Worm (Caenorhabditis elegans) whole organism, L3 larva: ENCODE results near the gene ndab-2.

Experiments used
- R02D3.7 ChIP-seq: fragments of 150-350 bp; optimal IDR thresholded peaks from 2 replicates; lab custom pipeline; 2014; ENCODE audit warnings: missing biosample characterization, missing genetic modification characterization
- ZK546.5 ChIP-seq: sonication (generic microtip); optimal IDR thresholded peaks from 2 replicates; lab custom pipeline; 2017; ENCODE audit warnings: missing biosample characterization, missing genetic modification characterization
- aly-2 ChIP-seq: fragments of 150-350 bp; optimal IDR thresholded peaks from 2 replicates; lab custom pipeline; 2014; ENCODE audit warnings: missing biosample characterization, missing genetic modification characterization
- ama-1 ChIP-seq: fragments of 150-350 bp; optimal IDR thresholded peaks from 2 replicates; lab custom pipeline; 2018
- ceh-16 ChIP-seq: sonication (generic microtip); optimal IDR thresholded peaks from 2 replicates; lab custom pipeline; 2017; ENCODE audit warnings: missing biosample characterization, missing genetic modification characterization
- ceh-28 ChIP-seq: fragments of 150-350 bp; optimal IDR thresholded peaks from 2 replicates; lab custom pipeline; 2014; ENCODE audit warnings: missing biosample characterization, missing genetic modification reagents, missing genetic modification characterization
- ceh-82 ChIP-seq: fragments of 150-350 bp; optimal IDR thresholded peaks from 2 replicates; lab custom pipeline; 2014; ENCODE audit warnings: missing biosample characterization, missing genetic modification characterization
- ceh-9 ChIP-seq: sonication (generic microtip); optimal IDR thresholded peaks from 2 replicates; lab custom pipeline; 2018; ENCODE audit warnings: missing biosample characterization, missing genetic modification characterization
- daf-12 ChIP-seq: fragments of 150-350 bp; optimal IDR thresholded peaks from 2 replicates; lab custom pipeline; 2014; ENCODE audit warnings: missing biosample characterization, missing genetic modification reagents, missing genetic modification characterization
- egl-27 ChIP-seq: sonication (generic microtip); optimal IDR thresholded peaks from 4 replicates; lab custom pipeline; 2017; ENCODE audit warnings: missing biosample characterization, missing genetic modification reagents, missing genetic modification characterization
- egl-5 ChIP-seq: fragments of 150-350 bp; optimal IDR thresholded peaks from 2 replicates; lab custom pipeline; 2017; ENCODE audit warnings: missing biosample characterization, missing genetic modification reagents, missing genetic modification characterization, inconsistent platforms
- elt-1 ChIP-seq: fragments of 150-350 bp; optimal IDR thresholded peaks from 2 replicates; lab custom pipeline; 2014; ENCODE audit warnings: missing biosample characterization, missing genetic modification characterization
- elt-2 ChIP-seq: sonication (generic microtip); optimal IDR thresholded peaks from 2 replicates; lab custom pipeline; 2016; ENCODE audit warnings: missing genetic modification reagents, mild to moderate bottlenecking, missing genetic modification characterization, missing compliant biosample characterization
- elt-3 ChIP-seq, 3 experiments: fragments of 150-350 bp in 1 of 3; sonication (generic microtip) in 2 of 3; optimal IDR thresholded peaks; 2 replicates in 2 of 3; 4 replicates in 1 of 3; lab custom pipeline; 2014 to 2017; ENCODE audit warnings: missing biosample characterization in 3 of 3, missing genetic modification characterization in 3 of 3
- eor-1 ChIP-seq, 2 experiments: fragments of 150-350 bp; optimal IDR thresholded peaks; 2 replicates each; lab custom pipeline; 2014 to 2018; ENCODE audit warnings: missing biosample characterization in 2 of 2, missing genetic modification characterization in 2 of 2
- fkh-10 ChIP-seq: sonication (generic microtip); optimal IDR thresholded peaks from 2 replicates; lab custom pipeline; 2017; ENCODE audit warnings: missing biosample characterization, missing genetic modification reagents, missing genetic modification characterization
- fkh-2 ChIP-seq: fragments of 150-350 bp; optimal IDR thresholded peaks from 2 replicates; lab custom pipeline; 2014; ENCODE audit warnings: missing biosample characterization, missing genetic modification reagents, missing genetic modification characterization
- fos-1 ChIP-seq: fragments of 150-350 bp; optimal IDR thresholded peaks from 2 replicates; lab custom pipeline; 2014; ENCODE audit warnings: missing biosample characterization, missing genetic modification characterization
- hmg-11 ChIP-seq: sonication (generic microtip); optimal IDR thresholded peaks from 2 replicates; lab custom pipeline; 2016; ENCODE audit warnings: missing genetic modification characterization, missing compliant biosample characterization
- jun-1 ChIP-seq: fragments of 150-350 bp; optimal IDR thresholded peaks from 2 replicates; lab custom pipeline; 2014; ENCODE audit warnings: missing biosample characterization, missing genetic modification reagents, missing genetic modification characterization
- lin-15B ChIP-seq: fragments of 150-350 bp; optimal IDR thresholded peaks from 2 replicates; lab custom pipeline; 2014; ENCODE audit warnings: missing biosample characterization, missing genetic modification characterization
- lin-39 ChIP-seq: fragments of 150-350 bp; optimal IDR thresholded peaks from 2 replicates; lab custom pipeline; 2018; ENCODE audit warnings: missing biosample characterization, missing genetic modification reagents, missing genetic modification characterization
- lsy-12 ChIP-seq: sonication (generic microtip); optimal IDR thresholded peaks from 2 replicates; lab custom pipeline; 2016; ENCODE audit warnings: mild to moderate bottlenecking, missing genetic modification characterization, missing compliant biosample characterization
- mdl-1 ChIP-seq: fragments of 150-350 bp; optimal IDR thresholded peaks from 2 replicates; lab custom pipeline; 2014; ENCODE audit warnings: missing biosample characterization, missing genetic modification characterization
- mml-1 ChIP-seq: fragments of 150-350 bp; sonication (generic microtip); optimal IDR thresholded peaks from 3 replicates; lab custom pipeline; 2014; ENCODE audit warnings: missing biosample characterization, missing genetic modification characterization
- nfya-1 ChIP-seq: sonication (generic microtip); optimal IDR thresholded peaks from 2 replicates; lab custom pipeline; 2017; ENCODE audit warnings: missing genetic modification characterization, mild to moderate bottlenecking, missing compliant biosample characterization, antibody characterized with exemption, moderate library complexity; ENCODE audit not compliant: insufficient read depth
- nhr-11 ChIP-seq: fragments of 150-350 bp; optimal IDR thresholded peaks from 2 replicates; lab custom pipeline; 2014; ENCODE audit warnings: missing biosample characterization, missing genetic modification characterization
- nhr-12 ChIP-seq: fragments of 150-350 bp; optimal IDR thresholded peaks from 2 replicates; lab custom pipeline; 2014; ENCODE audit warnings: missing biosample characterization, missing genetic modification characterization
- nhr-23 ChIP-seq: fragments of 150-350 bp; optimal IDR thresholded peaks from 2 replicates; lab custom pipeline; 2014; ENCODE audit warnings: missing biosample characterization, missing genetic modification reagents, missing genetic modification characterization
- nhr-237 ChIP-seq: fragments of 150-350 bp; optimal IDR thresholded peaks from 2 replicates; lab custom pipeline; 2014; ENCODE audit warnings: missing biosample characterization, missing genetic modification characterization
- nhr-25 ChIP-seq: sonication (generic microtip); optimal IDR thresholded peaks from 2 replicates; lab custom pipeline; 2017; ENCODE audit warnings: missing biosample characterization, missing genetic modification characterization
- nhr-28 ChIP-seq: fragments of 150-350 bp; optimal IDR thresholded peaks from 2 replicates; lab custom pipeline; 2014; ENCODE audit warnings: missing biosample characterization, missing genetic modification characterization
- nhr-43 ChIP-seq: sonication (generic microtip); optimal IDR thresholded peaks from 2 replicates; lab custom pipeline; 2016; ENCODE audit warnings: mild to moderate bottlenecking, missing genetic modification characterization, missing compliant biosample characterization; ENCODE audit not compliant: poor library complexity, severe bottlenecking
- nhr-67 ChIP-seq: fragments of 150-350 bp; optimal IDR thresholded peaks from 2 replicates; lab custom pipeline; 2014; ENCODE audit warnings: missing biosample characterization, missing genetic modification characterization
- nhr-76 ChIP-seq: fragments of 150-350 bp; sonication (generic microtip); optimal IDR thresholded peaks from 5 replicates; lab custom pipeline; 2014; ENCODE audit warnings: missing biosample characterization, missing genetic modification characterization
- nhr-77 ChIP-seq: fragments of 150-350 bp; optimal IDR thresholded peaks from 2 replicates; lab custom pipeline; 2014; ENCODE audit warnings: missing biosample characterization, missing genetic modification characterization
- pha-4 ChIP-seq: fragments of 150-350 bp; optimal IDR thresholded peaks from 2 replicates; lab custom pipeline; 2014; ENCODE audit warnings: missing biosample characterization, missing genetic modification reagents, missing genetic modification characterization
- pqm-1 ChIP-seq: fragments of 150-350 bp; optimal IDR thresholded peaks from 2 replicates; lab custom pipeline; 2017; ENCODE audit warnings: missing biosample characterization, missing genetic modification characterization, inconsistent platforms
- sea-2 ChIP-seq: fragments of 150-350 bp; sonication (generic microtip); optimal IDR thresholded peaks from 4 replicates; lab custom pipeline; 2014; ENCODE audit warnings: missing biosample characterization, missing genetic modification reagents, missing genetic modification characterization
- skn-1 ChIP-seq: fragments of 150-350 bp; optimal IDR thresholded peaks from 2 replicates; lab custom pipeline; 2014; ENCODE audit warnings: missing biosample characterization, missing genetic modification characterization
- snpc-4 ChIP-seq: fragments of 150-350 bp; optimal IDR thresholded peaks from 2 replicates; lab custom pipeline; 2014; ENCODE audit warnings: missing biosample characterization, missing genetic modification characterization
- tbx-2 ChIP-seq: sonication (generic microtip); optimal IDR thresholded peaks from 2 replicates; lab custom pipeline; 2016; ENCODE audit warnings: mild to moderate bottlenecking, missing genetic modification characterization, missing compliant biosample characterization
- unc-39 ChIP-seq: sonication (generic microtip); optimal IDR thresholded peaks from 4 replicates; lab custom pipeline; 2017; ENCODE audit warnings: missing biosample characterization, missing genetic modification characterization
- unc-62 ChIP-seq: fragments of 150-350 bp; sonication (generic microtip); optimal IDR thresholded peaks from 4 replicates; lab custom pipeline; 2014; ENCODE audit warnings: missing biosample characterization, missing genetic modification reagents, missing genetic modification characterization
- zag-1 ChIP-seq: fragments of 150-350 bp; optimal IDR thresholded peaks from 2 replicates; lab custom pipeline; 2014; ENCODE audit warnings: missing biosample characterization, missing genetic modification characterization
- ztf-11 ChIP-seq: fragments of 150-350 bp; optimal IDR thresholded peaks from 2 replicates; lab custom pipeline; 2014; ENCODE audit warnings: missing biosample characterization, missing genetic modification characterization
- ztf-4 ChIP-seq: fragments of 150-350 bp; optimal IDR thresholded peaks from 2 replicates; lab custom pipeline; 2014; ENCODE audit warnings: missing biosample characterization, missing genetic modification characterization

Gene ndab-2

DNA sequence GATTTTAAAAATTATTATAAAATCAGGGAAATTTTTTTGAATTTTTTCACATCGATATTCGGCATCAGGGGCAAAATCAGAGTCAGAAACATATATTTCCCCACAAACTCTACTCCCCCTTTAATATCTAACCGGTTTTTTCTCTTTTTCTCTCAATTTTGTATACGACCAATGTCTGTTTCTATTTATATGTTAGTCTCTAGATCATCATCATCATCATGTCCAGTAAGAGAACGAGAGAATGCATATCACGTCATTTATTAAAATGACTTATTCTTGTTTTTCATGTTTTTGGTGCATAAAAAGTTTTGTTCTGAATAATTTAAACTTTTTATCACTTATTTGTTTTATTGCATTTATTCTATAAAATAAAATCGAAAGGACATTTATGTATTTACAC lies 28.0 kb upstream of the ndab-2 start:
- TF ChIP-seq nhr-23 (tag; lab: Kevin White, UChicago) (peak; percentile 37), unc-39 (no peak)

- TF ChIP-seq ceh-82 (tag; lab: Kevin White, UChicago), result no peak
- TF ChIP-seq tbx-2 (tag; lab: Kevin White, UChicago), result peak; percentile 61
- no peak for TF ChIP-seq zag-1
- TF ChIP-seq elt-3 (tag; optimal IDR thresholded peaks at IDR 0.05; lab: Kevin White, UChicago), result no peak
- TF ChIP-seq ztf-4 (tag; lab: Kevin White, UChicago), result peak; percentile 52
- no peak for TF ChIP-seq ceh-16 (tag; lab: Kevin White, UChicago)
- no peak for TF ChIP-seq sea-2 (GFP tag; lab: Kevin White, UChicago)
- no peak for TF ChIP-seq nhr-28 (tag; lab: Kevin White, UChicago)
- TF ChIP-seq eor-1 (tag; optimal IDR thresholded peaks at IDR 0.05; lab: Kevin White, UChicago), result peak in 1 of 2 experiments; percentile 45
- peak; percentile 86 for TF ChIP-seq egl-5 (tag; lab: Kevin White, UChicago)
- no peak for TF ChIP-seq nhr-76
- no peak for TF ChIP-seq nhr-237
- no peak for TF ChIP-seq nhr-67 (tag; lab: Kevin White, UChicago)
- TF ChIP-seq lsy-12, result peak; percentile 58
- TF ChIP-seq jun-1 (tag; lab: Kevin White, UChicago), result peak; percentile 89
- TF ChIP-seq pha-4 (tag; lab: Kevin White, UChicago), result peak; percentile 94
- peak; percentile 62 for TF ChIP-seq elt-2 (tag; lab: Kevin White, UChicago)
- peak; percentile 32 for TF ChIP-seq unc-62 (GFP tag; lab: Kevin White, UChicago)
- peak; percentile 72 for TF ChIP-seq lin-15B (tag; lab: Kevin White, UChicago)
- TF ChIP-seq ama-1, result peak; percentile 80
- TF ChIP-seq lin-39, result no peak
- TF ChIP-seq ceh-28 (tag; lab: Kevin White, UChicago), result peak; percentile 87
- TF ChIP-seq nhr-12 (tag; lab: Kevin White, UChicago), result no peak
- TF ChIP-seq fkh-2 (tag; lab: Kevin White, UChicago), result no peak
- peak; percentile 66 for TF ChIP-seq mdl-1 (tag; lab: Kevin White, UChicago)
- TF ChIP-seq unc-39, result no peak
- TF ChIP-seq egl-27 (tag; lab: Kevin White, UChicago), result peak; percentile 83
- TF ChIP-seq ztf-11, result no peak
- no peak for TF ChIP-seq daf-12 (tag; lab: Kevin White, UChicago)
- no peak for TF ChIP-seq mml-1 (tag; lab: Kevin White, UChicago)
- TF ChIP-seq nhr-43, result peak; percentile 84
- no peak for TF ChIP-seq aly-2
- no peak for TF ChIP-seq ceh-9
- peak; percentile 43 for TF ChIP-seq nhr-77
- peak; percentile 96 for TF ChIP-seq nhr-25 (tag; lab: Kevin White, UChicago)
- TF ChIP-seq nhr-11 (tag; lab: Kevin White, UChicago), result peak; percentile 6
- peak; percentile 94 for TF ChIP-seq nfya-1 (tag; lab: Kevin White, UChicago)
- TF ChIP-seq snpc-4 (tag; lab: Kevin White, UChicago), result peak; percentile 57
- peak; percentile 63 for TF ChIP-seq skn-1 (tag; lab: Kevin White, UChicago)
- no peak for TF ChIP-seq ZK546.5 (tag; lab: Kevin White, UChicago)
- TF ChIP-seq fos-1 (tag; lab: Kevin White, UChicago), result peak; percentile 70
- peak; percentile 93 for TF ChIP-seq nhr-23 (tag; lab: Kevin White, UChicago)
- peak; percentile 77 for TF ChIP-seq pqm-1 (tag; lab: Kevin White, UChicago)
- TF ChIP-seq elt-1 (tag; lab: Kevin White, UChicago), result peak; percentile 64
- TF ChIP-seq fkh-10 (GFP tag; lab: Kevin White, UChicago), result peak; percentile 39
- peak; percentile 86 for TF ChIP-seq hmg-11
- TF ChIP-seq R02D3.7, result peak; percentile 59
These were observed 26.8 kb upstream of the ndab-2 start, which contains the start of gene ogt-1 for ce11 chrIII:7153747-7154238. Gene ogt-1, minus strand, starts transcription at chrIII:7153797.
